Comparison of ENCODE assay signal across 6 worm cellular contexts in genomic region chrV:11716930-11717329, ce11.
A peak's percentile ranks its signal among the peaks of the same experiment; 100 is the strongest.
TF ChIP-seq lines count a peak whose summit lies in the region.

No protein-coding gene starts in this region.

TF ChIP-seq in whole organism, L1 larva, 84 proteins besides CTCF, POLR2A, EP300 and RAD21:
- TF ChIP-seq vab-15 (tag; optimal IDR thresholded peaks at IDR 0.05; lab: Kevin White, UChicago) (no peak), elt-2 (tag; optimal IDR thresholded peaks at IDR 0.05; lab: Kevin White, UChicago) (peak; percentile 53)

TF ChIP-seq in whole organism, L2 larva, 48 proteins besides CTCF, POLR2A, EP300 and RAD21:
- no peak for TF ChIP-seq mbf-1 (tag; optimal IDR thresholded peaks at IDR 0.05; lab: Kevin White, UChicago)
- TF ChIP-seq fos-1 (tag; optimal IDR thresholded peaks at IDR 0.05; lab: Kevin White, UChicago) = peak; percentile 36
- no peak for TF ChIP-seq sem-4 (tag; optimal IDR thresholded peaks at IDR 0.05; lab: Kevin White, UChicago)
- no peak for TF ChIP-seq zag-1 (tag; optimal IDR thresholded peaks at IDR 0.05; lab: Kevin White, UChicago)
- TF ChIP-seq nhr-25 (tag; optimal IDR thresholded peaks at IDR 0.05; lab: Kevin White, UChicago) = no peak

TF ChIP-seq in whole organism, L3 larva, 47 proteins besides CTCF, POLR2A, EP300 and RAD21:
- TF ChIP-seq ceh-16 (tag; optimal IDR thresholded peaks at IDR 0.05; lab: Kevin White, UChicago) = no peak
- no peak for TF ChIP-seq eor-1 (tag; optimal IDR thresholded peaks at IDR 0.05; lab: Kevin White, UChicago)
- TF ChIP-seq elt-2 (tag; optimal IDR thresholded peaks at IDR 0.05; lab: Kevin White, UChicago) = peak; percentile 78
- TF ChIP-seq elt-3 (tag; optimal IDR thresholded peaks at IDR 0.05; lab: Kevin White, UChicago) = no peak
- TF ChIP-seq pqm-1 (tag; optimal IDR thresholded peaks at IDR 0.05; lab: Kevin White, UChicago) = peak; percentile 71
- no peak for TF ChIP-seq pha-4 (tag; optimal IDR thresholded peaks at IDR 0.05; lab: Kevin White, UChicago)
- TF ChIP-seq jun-1 (tag; optimal IDR thresholded peaks at IDR 0.05; lab: Kevin White, UChicago) = no peak
TF ChIP-seq in whole organism, L3 larva: peak in this region for 2.

TF ChIP-seq in whole organism, L4 larva, 104 proteins besides CTCF, POLR2A, EP300 and RAD21:
- peak in 1 of 2 experiments; percentile 36 for TF ChIP-seq unc-62 (GFP tag; optimal IDR thresholded peaks at IDR 0.05 in 1 of 2; lab: Kevin White, UChicago)
- TF ChIP-seq unc-62 (tag; optimal IDR thresholded peaks at IDR 0.05; lab: Kevin White, UChicago) = no peak
- peak; percentile 66; the same call in 1 of the 2 replicates for TF ChIP-seq php-3 (GFP tag; IDR thresholded peaks at IDR 0.05; lab: Robert Waterston, UW)
- peak; percentile 83 for TF ChIP-seq pqm-1 (tag; optimal IDR thresholded peaks at IDR 0.05; lab: Kevin White, UChicago)
- no peak; the same call in 1 of the 2 replicates for TF ChIP-seq dmd-6 (GFP tag; IDR thresholded peaks at IDR 0.05; lab: Robert Waterston, UW)
- TF ChIP-seq nhr-28 (tag; optimal IDR thresholded peaks at IDR 0.05; lab: Kevin White, UChicago) = peak; percentile 37

TF ChIP-seq in whole organism, late embryonic, 69 proteins besides CTCF, POLR2A, EP300 and RAD21:
- TF ChIP-seq elt-2 (tag; optimal IDR thresholded peaks at IDR 0.05; lab: Kevin White, UChicago) (peak; percentile 23), ceh-34 (tag; optimal IDR thresholded peaks at IDR 0.05; lab: Kevin White, UChicago) (no peak)

TF ChIP-seq in whole organism, young adult, 124 proteins besides CTCF, POLR2A, EP300 and RAD21:
- no peak for TF ChIP-seq B0019.2 (GFP tag; conservative IDR thresholded peaks at IDR 0.05; lab: Robert Waterston, UW)
- peak; percentile 59 for TF ChIP-seq nhr-80 (tag; optimal IDR thresholded peaks at IDR 0.05; lab: Kevin White, UChicago)
